Fruit fly (Drosophila melanogaster): ENCODE results near the gene Lcp65Ae.

- TF ChIP-seq CTCF (optimal IDR thresholded peaks at IDR 0.05) (no peak), CG8478 (optimal IDR thresholded peaks at IDR 0.05) (no peak)
Measured at dm6 chr3L:6158530-6158929, 20.6 kb upstream of the Lcp65Ae start, which contains the start of gene Cpr65Ay.
